Worm (Caenorhabditis elegans) whole organism, L1 larva: Measurements from ENCODE around the gene nhr-135.

Experiments
- ama-1 ChIP-seq: fragments of 150-350 bp; optimal IDR thresholded peaks from 2 replicates; lab custom pipeline; 2014
- ceh-90 ChIP-seq: sonication (generic microtip); optimal IDR thresholded peaks from 2 replicates; lab custom pipeline; 2016; ENCODE audit warnings: missing genetic modification characterization, missing compliant biosample characterization
- ces-1 ChIP-seq: fragments of 150-350 bp; optimal IDR thresholded peaks from 2 replicates; lab custom pipeline; 2014; ENCODE audit warnings: missing biosample characterization, missing genetic modification reagents, missing genetic modification characterization
- egl-27 ChIP-seq, 2 experiments: fragments of 150-350 bp in 1 of 2; sonication (generic microtip); optimal IDR thresholded peaks; 3 replicates each; lab custom pipeline; 2017 to 2018; ENCODE audit warnings: missing biosample characterization in 2 of 2, missing genetic modification characterization in 2 of 2, missing genetic modification reagents in 2 of 2
- lin-35 ChIP-seq, 2 experiments: fragments of 150-350 bp; optimal IDR thresholded peaks; 2 replicates each; lab custom pipeline; 2014; ENCODE audit warnings: missing biosample characterization in 2 of 2, missing genetic modification characterization in 2 of 2, missing genetic modification reagents in 2 of 2
- mdl-1 ChIP-seq, 2 experiments: fragments of 150-350 bp; optimal IDR thresholded peaks; 2 replicates each; lab custom pipeline; 2014 to 2017; ENCODE audit warnings: missing biosample characterization in 2 of 2, missing genetic modification characterization in 2 of 2, inconsistent platforms in 1 of 2
- nhr-20 ChIP-seq: sonication (generic microtip); optimal IDR thresholded peaks from 2 replicates; lab custom pipeline; 2016; ENCODE audit warnings: mild to moderate bottlenecking, missing genetic modification characterization, missing compliant biosample characterization
- nhr-76 ChIP-seq: sonication (generic microtip); optimal IDR thresholded peaks from 2 replicates; lab custom pipeline; 2017; ENCODE audit warnings: missing biosample characterization, missing genetic modification characterization
- snpc-4 ChIP-seq: fragments of 150-350 bp; optimal IDR thresholded peaks from 2 replicates; lab custom pipeline; 2014; ENCODE audit warnings: missing biosample characterization, missing genetic modification characterization
- zag-1 ChIP-seq: fragments of 150-350 bp; optimal IDR thresholded peaks from 2 replicates; lab custom pipeline; 2014; ENCODE audit warnings: missing biosample characterization, missing genetic modification characterization
- ztf-11 ChIP-seq, 2 experiments: sonication (generic microtip); optimal IDR thresholded peaks; 2 replicates each; lab custom pipeline; 2016 to 2017; ENCODE audit warnings: missing genetic modification characterization in 2 of 2, missing biosample characterization in 1 of 2, missing compliant biosample characterization in 1 of 2

- no peak for TF ChIP-seq ceh-90
- no peak for TF ChIP-seq nhr-20 (tag; lab: Kevin White, UChicago)
- TF ChIP-seq ztf-11 (tag; optimal IDR thresholded peaks at IDR 0.05; lab: Kevin White, UChicago): no peak
- TF ChIP-seq mdl-1 (tag; optimal IDR thresholded peaks at IDR 0.05; lab: Kevin White, UChicago): no peak
- no peak for TF ChIP-seq snpc-4 (tag; lab: Kevin White, UChicago)
- TF ChIP-seq egl-27 (tag; optimal IDR thresholded peaks at IDR 0.05; lab: Kevin White, UChicago): no peak
- TF ChIP-seq ama-1 (lab: Kevin White, UChicago): no peak
- TF ChIP-seq lin-35 (GFP tag; optimal IDR thresholded peaks at IDR 0.05; lab: Kevin White, UChicago): no peak
- no peak for TF ChIP-seq nhr-76
- TF ChIP-seq ces-1 (GFP tag; lab: Kevin White, UChicago): no peak
- no peak for TF ChIP-seq zag-1
These were observed 44.8 kb upstream of the nhr-135 start, which contains the start of gene str-112 for ce11 chrV:7138320-7138719.
